Worm (Caenorhabditis elegans): ENCODE results near the gene F10E7.9.

The F10E7.9 gene

ce11 chrII:7109956-7110355 lies at the start of gene F10E7.9:
Gene F10E7.9, minus strand, starts transcription at chrII:7110056.
- TF ChIP-seq unc-62 (GFP tag; optimal IDR thresholded peaks at IDR 0.05): no peak

ce11 chrII:7157415-7157814 lies 47.6 kb upstream of the F10E7.9 start:
- TF ChIP-seq unc-62 (GFP tag; optimal IDR thresholded peaks at IDR 0.05): no peak

ce11 chrII:7155392-7155791 lies 45.5 kb upstream of the F10E7.9 start, which contains the start of gene C27H5.2:
Gene C27H5.2, plus strand, starts transcription at chrII:7155581.
- no peak for TF ChIP-seq unc-62 (GFP tag; optimal IDR thresholded peaks at IDR 0.05)

- no peak for TF ChIP-seq unc-62 (GFP tag; optimal IDR thresholded peaks at IDR 0.05)
Observed at ce11 chrII:7154711-7155110, 44.9 kb upstream of the F10E7.9 start.

ce11 chrII:7151969-7152631 lies 42.2 kb upstream of the F10E7.9 start, which contains the start of gene fust-1:
Gene fust-1, plus strand, starts transcription at chrII:7152581.
- no peak for TF ChIP-seq unc-62 (GFP tag; optimal IDR thresholded peaks at IDR 0.05)

ce11 chrII:7148099-7148498 lies 38.2 kb upstream of the F10E7.9 start, which contains the start of gene T07F8.1:
Gene T07F8.1, plus strand, starts transcription at chrII:7148399.
- no peak for TF ChIP-seq unc-62 (GFP tag; optimal IDR thresholded peaks at IDR 0.05)

ce11 chrII:7147550-7147949 lies 37.7 kb upstream of the F10E7.9 start:
- no peak for TF ChIP-seq unc-62 (GFP tag; optimal IDR thresholded peaks at IDR 0.05)

- TF ChIP-seq unc-62 (GFP tag; optimal IDR thresholded peaks at IDR 0.05): no peak
Observed at ce11 chrII:7146240-7146639, 36.4 kb upstream of the F10E7.9 start.

- no peak for TF ChIP-seq unc-62 (GFP tag; optimal IDR thresholded peaks at IDR 0.05)
Observed at ce11 chrII:7144307-7144706, 34.5 kb upstream of the F10E7.9 start, which contains the start of gene npr-31. Gene npr-31, plus strand, starts transcription at chrII:7144607.

ce11 chrII:7139064-7139463 lies 29.2 kb upstream of the F10E7.9 start:
- TF ChIP-seq unc-62 (GFP tag; optimal IDR thresholded peaks at IDR 0.05): no peak

ce11 chrII:7131871-7132693 lies 22.2 kb upstream of the F10E7.9 start, which contains the start of the genes T07F8.4 and gld-3:
Gene T07F8.4, minus strand, starts transcription at chrII:7132032.
Gene gld-3, plus strand, starts transcription at chrII:7132643.
- no peak for TF ChIP-seq unc-62 (GFP tag; optimal IDR thresholded peaks at IDR 0.05)

ce11 chrII:7126457-7126856 lies 16.6 kb upstream of the F10E7.9 start, which contains the start of gene F10E7.1:
Gene F10E7.1, plus strand, starts transcription at chrII:7126757.
- TF ChIP-seq unc-62 (GFP tag; optimal IDR thresholded peaks at IDR 0.05): no peak

- no peak for TF ChIP-seq unc-62 (GFP tag; optimal IDR thresholded peaks at IDR 0.05)
Observed at ce11 chrII:7122661-7123418, 13.0 kb upstream of the F10E7.9 start, which contains the start of gene F10E7.11. Gene F10E7.11, minus strand, starts transcription at chrII:7122892.

ce11 chrII:7121762-7122292 lies 12.0 kb upstream of the F10E7.9 start, which contains the start of gene F10E7.2:
Gene F10E7.2, plus strand, starts transcription at chrII:7122242.
- no peak for TF ChIP-seq unc-62 (GFP tag; optimal IDR thresholded peaks at IDR 0.05)

ce11 chrII:7119525-7119924 lies 9.7 kb upstream of the F10E7.9 start:
- no peak for TF ChIP-seq unc-62 (GFP tag; optimal IDR thresholded peaks at IDR 0.05)
